Fruit fly (Drosophila melanogaster): ENCODE measurements around the gene CG2260.

The CG2260 gene

DNA sequence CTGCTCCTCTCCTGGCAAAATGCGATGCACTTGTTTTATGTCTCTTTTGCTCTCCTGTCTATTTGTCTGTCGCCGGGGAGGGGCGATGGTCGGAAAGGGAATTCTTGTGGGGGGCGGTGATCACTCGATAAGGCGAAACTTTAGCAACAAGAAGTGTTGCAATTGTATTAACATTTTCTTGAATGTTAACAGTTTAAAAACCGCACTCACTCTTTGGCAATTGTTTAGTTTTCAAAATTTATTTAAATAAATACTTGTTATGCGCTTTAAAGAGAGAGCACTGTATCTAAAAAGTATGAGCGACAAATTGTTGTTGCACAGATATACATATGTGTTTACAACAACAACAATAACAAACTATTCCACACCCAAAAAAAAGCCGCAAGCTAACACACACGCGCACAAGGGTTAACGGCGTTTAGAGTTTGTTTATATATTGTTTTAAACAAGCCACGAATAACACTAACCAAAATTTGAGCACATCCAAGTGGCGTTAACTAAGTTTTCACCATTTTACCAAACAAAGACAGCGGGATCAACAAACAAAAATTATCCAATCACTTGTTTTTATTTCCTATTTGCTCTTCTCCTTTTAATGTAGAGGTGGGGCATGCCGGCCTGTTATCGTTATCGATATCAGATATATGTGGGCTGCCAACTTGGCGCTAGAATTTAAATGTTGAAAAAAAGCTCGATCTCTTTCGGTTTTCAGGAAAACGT is 19.3 kb downstream of the CG2260 start, which contains the start of gene CG2258 (continued):
- TF ChIP-seq pho (GFP tag; optimal IDR thresholded peaks at IDR 0.05) (peak; percentile 61), seq (GFP tag; IDR thresholded peaks at IDR 0.05) (peak; percentile 69), CG42726 (GFP tag; IDR thresholded peaks at IDR 0.05; ENCODE audit: partially characterized antibody) (no peak), CG2712 (tag; optimal IDR thresholded peaks at IDR 0.05) (peak; percentile 88), NfI (GFP tag; optimal IDR thresholded peaks at IDR 0.05) (peak; percentile 84), CG31365 (tag; optimal IDR thresholded peaks at IDR 0.05) (peak; percentile 53), zfh1 (GFP tag; IDR thresholded peaks at IDR 0.05) (peak; percentile 86), klu (GFP tag; IDR thresholded peaks at IDR 0.05) (peak; percentile 68), CG32772 (GFP tag; IDR thresholded peaks at IDR 0.05) (peak; percentile 89), vnd (GFP tag; IDR thresholded peaks at IDR 0.05; ENCODE audit: partially characterized antibody) (no peak), CoRest (tag; optimal IDR thresholded peaks at IDR 0.05) (peak; percentile 87), fru (optimal IDR thresholded peaks at IDR 0.05) (no peak), CG1233 (GFP tag; optimal IDR thresholded peaks at IDR 0.05) (peak; percentile 82), ssp (GFP tag; IDR thresholded peaks at IDR 0.05) (peak; percentile 73), CG4282 (GFP tag; optimal IDR thresholded peaks at IDR 0.05) (no peak), HLH4C (GFP tag; IDR thresholded peaks at IDR 0.05; ENCODE audit: partially characterized antibody) (peak; percentile 46; the same call in 1 of the 3 replicates), CG18764 (GFP tag; optimal IDR thresholded peaks at IDR 0.05) (peak; percentile 58), Xrp1 (GFP tag; IDR thresholded peaks at IDR 0.05) (peak; percentile 86), sob (GFP tag; IDR thresholded peaks at IDR 0.05) (peak; percentile 86), en (GFP tag; optimal IDR thresholded peaks at IDR 0.05) (no peak), cad (GFP tag; optimal IDR thresholded peaks at IDR 0.05) (no peak), CG11093 (GFP tag; IDR thresholded peaks at IDR 0.05) (peak; percentile 72; the same call in 2 of the 3 replicates), CG6272 (GFP tag; IDR thresholded peaks at IDR 0.05) (peak; percentile 67), mld (GFP tag; IDR thresholded peaks at IDR 0.05; ENCODE audit: partially characterized antibody) (no peak), CG10462 (GFP tag; optimal IDR thresholded peaks at IDR 0.05) (peak; percentile 1), ase (GFP tag; IDR thresholded peaks at IDR 0.05) (peak; percentile 87), zfh2 (GFP tag; optimal IDR thresholded peaks at IDR 0.05) (peak; percentile 47), Scr (GFP tag; IDR thresholded peaks at IDR 0.05; ENCODE audit: partially characterized antibody) (peak; percentile 49), dmrt11E (tag; optimal IDR thresholded peaks at IDR 0.05) (peak; percentile 50), Ptx1 (GFP tag; IDR thresholded peaks at IDR 0.05) (peak; percentile 91), CG4707 (GFP tag; optimal IDR thresholded peaks at IDR 0.05) (peak; percentile 43), eyg (GFP tag; optimal IDR thresholded peaks at IDR 0.05) (peak; percentile 71), BEAF-32 (GFP tag; optimal IDR thresholded peaks at IDR 0.05) (peak; percentile 22), CG12769 (tag; optimal IDR thresholded peaks at IDR 0.05) (peak; percentile 90), sr (GFP tag; IDR thresholded peaks at IDR 0.05) (peak; percentile 70; the same call in 1 of the 3 replicates), org-1 (GFP tag; optimal IDR thresholded peaks at IDR 0.05) (peak; percentile 47), CG2120 (GFP tag; optimal IDR thresholded peaks at IDR 0.05) (peak; percentile 87), esg (GFP tag; conservative IDR thresholded peaks at IDR 0.05) (peak; percentile 78), CG5245 (GFP tag; optimal IDR thresholded peaks at IDR 0.05) (peak; percentile 76), trem (tag; optimal IDR thresholded peaks at IDR 0.05) (peak; percentile 96), Dad (GFP tag; optimal IDR thresholded peaks at IDR 0.05) (no peak), Doc3 (GFP tag; IDR thresholded peaks at IDR 0.05; ENCODE audit: partially characterized antibody) (peak; percentile 37; the same call in 1 of the 3 replicates), sna (GFP tag; IDR thresholded peaks at IDR 0.05; ENCODE audit: partially characterized antibody) (no peak), CG4424 (GFP tag; optimal IDR thresholded peaks at IDR 0.05) (peak; percentile 87), Myb (GFP tag; optimal IDR thresholded peaks at IDR 0.05) (peak; percentile 30), ham (GFP tag; IDR thresholded peaks at IDR 0.05) (peak; percentile 43; the same call in 1 of the 2 replicates), CG10431 (GFP tag; optimal IDR thresholded peaks at IDR 0.05) (peak; percentile 75), CG14965 (GFP tag; optimal IDR thresholded peaks at IDR 0.05; ENCODE audit: borderline replicate concordance) (peak; percentile 35), sima (GFP tag; optimal IDR thresholded peaks at IDR 0.05) (no peak), Mad (GFP tag; optimal IDR thresholded peaks at IDR 0.05) (peak; percentile 49)

Data from whole organism, embryonic.